Fruit fly (Drosophila melanogaster) whole organism, adult: ENCODE data around the gene Pex1.

Experiments used
- CG11617 ChIP-seq: fragments of 200-800 bp; sonication (Bioruptor generic); optimal IDR thresholded peaks from 2 replicates; lab custom pipeline; 2017; ENCODE audit warnings: mild to moderate bottlenecking, missing biosample characterization, missing genetic modification reagents, missing genetic modification characterization
- CG12768 ChIP-seq: fragments of 200-800 bp; sonication (Bioruptor generic); optimal IDR thresholded peaks from 2 replicates; lab custom pipeline; 2017; ENCODE audit warnings: missing biosample characterization, missing genetic modification characterization, mild to moderate bottlenecking, moderate library complexity, missing genetic modification reagents
- CG14711 ChIP-seq: fragments of 200-800 bp; sonication (Bioruptor generic); optimal IDR thresholded peaks from 2 replicates; lab custom pipeline; 2018; ENCODE audit warnings: missing biosample characterization, mild to moderate bottlenecking, missing genetic modification characterization, moderate library complexity
- CG1620 ChIP-seq: fragments of 200-800 bp; sonication (Bioruptor generic); optimal IDR thresholded peaks from 2 replicates; lab custom pipeline; 2016; ENCODE audit warnings: missing biosample characterization, missing genetic modification characterization
- CG33017 ChIP-seq: fragments of 200-800 bp; sonication (Bioruptor generic); optimal IDR thresholded peaks from 2 replicates; lab custom pipeline; 2018; ENCODE audit warnings: missing biosample characterization, mild to moderate bottlenecking, missing genetic modification characterization, moderate library complexity
- CG5204 ChIP-seq: fragments of 200-800 bp; sonication (Bioruptor generic); optimal IDR thresholded peaks from 2 replicates; lab custom pipeline; 2016; ENCODE audit warnings: missing biosample characterization, missing genetic modification characterization
- CG7045 ChIP-seq: fragments of 200-800 bp; sonication (Bioruptor generic); optimal IDR thresholded peaks from 2 replicates; lab custom pipeline; 2017; ENCODE audit warnings: missing biosample characterization, mild to moderate bottlenecking, missing genetic modification characterization
- CG7101 ChIP-seq: fragments of 200-800 bp; sonication (Bioruptor generic); optimal IDR thresholded peaks from 2 replicates; lab custom pipeline; 2018; ENCODE audit warnings: missing biosample characterization, mild to moderate bottlenecking, missing genetic modification characterization, moderate library complexity
- Clk ChIP-seq: fragments of 200-800 bp; sonication (Bioruptor generic); optimal IDR thresholded peaks from 2 replicates; lab custom pipeline; 2017; ENCODE audit warnings: missing biosample characterization, missing genetic modification characterization
- Crg-1 ChIP-seq: fragments of 200-800 bp; sonication (Bioruptor generic); optimal IDR thresholded peaks from 2 replicates; lab custom pipeline; 2016; ENCODE audit warnings: missing biosample characterization, missing genetic modification characterization
- Hr96 ChIP-seq: fragments of 200-800 bp; sonication (Bioruptor generic); optimal IDR thresholded peaks from 2 replicates; lab custom pipeline; 2016; ENCODE audit warnings: missing biosample characterization, missing genetic modification characterization
- Mnt ChIP-seq: fragments of 200-800 bp; sonication (Bioruptor generic); optimal IDR thresholded peaks from 2 replicates; lab custom pipeline; 2016; ENCODE audit warnings: missing biosample characterization, mild to moderate bottlenecking, missing genetic modification characterization
- bab1 ChIP-seq: fragments of 200-800 bp; sonication (Bioruptor generic); optimal IDR thresholded peaks from 3 replicates; lab custom pipeline; 2019; ENCODE audit warnings: missing biosample characterization, mild to moderate bottlenecking, missing genetic modification characterization, moderate library complexity
- cic ChIP-seq: fragments of 200-800 bp; sonication (Bioruptor generic); optimal IDR thresholded peaks from 2 replicates; lab custom pipeline; 2017; ENCODE audit warnings: missing biosample characterization, mild to moderate bottlenecking, missing genetic modification characterization, moderate library complexity
- cnc ChIP-seq, 2 experiments: fragments of >200 bp; optimal IDR thresholded peaks; 2 replicates each; lab custom pipeline; 2017
- kay ChIP-seq: fragments of 200-800 bp; sonication (Bioruptor generic); peaks from one replicate; lab custom pipeline; 2016; ENCODE audit warnings: missing biosample characterization, missing genetic modification characterization, borderline replicate concordance
- ovo ChIP-seq: fragments of 200-800 bp; sonication (Bioruptor generic); optimal IDR thresholded peaks from 2 replicates; lab custom pipeline; 2016; ENCODE audit warnings: missing biosample characterization, missing genetic modification characterization
- pad ChIP-seq: fragments of 200-800 bp; sonication (Bioruptor generic); optimal IDR thresholded peaks from 3 replicates; lab custom pipeline; 2017; ENCODE audit warnings: missing biosample characterization, missing genetic modification characterization, mild to moderate bottlenecking, moderate library complexity, missing genetic modification reagents
- tj ChIP-seq: fragments of 200-800 bp; sonication (Bioruptor generic); optimal IDR thresholded peaks from 3 replicates; lab custom pipeline; 2017; ENCODE audit warnings: missing biosample characterization, mild to moderate bottlenecking, missing genetic modification characterization, moderate library complexity
- toe ChIP-seq: fragments of 200-800 bp; sonication (Bioruptor generic); optimal IDR thresholded peaks from 2 replicates; lab custom pipeline; 2016; ENCODE audit warnings: missing biosample characterization, missing genetic modification characterization

Gene Pex1

dm6 chr3L:14050944-14051548 is 20.6 kb upstream of the Pex1 start, which contains the start of gene CG6833:
CG6833 (plus strand) TSS chr3L:14051206.
- TF ChIP-seq toe (GFP tag; lab: Kevin White, UChicago) (peak; percentile 68), CG33017 (tag; lab: Kevin White, UChicago) (no peak), CG5204 (GFP tag; lab: Kevin White, UChicago) (peak; percentile 55), tj (GFP tag; lab: Kevin White, UChicago) (no peak), Crg-1 (GFP tag; lab: Kevin White, UChicago) (no peak), CG12768 (peak; percentile 30), Clk (GFP tag; lab: Kevin White, UChicago) (peak; percentile 24), bab1 (GFP tag; lab: Kevin White, UChicago) (peak; percentile 76), CG1620 (peak; percentile 64), cic (no peak), cnc (optimal IDR thresholded peaks at IDR 0.05; lab: Kevin White, UChicago) (no peak), CG7045 (peak; percentile 30), CG11617 (no peak), pad (GFP tag; lab: Kevin White, UChicago) (peak; percentile 45), Mnt (GFP tag; lab: Kevin White, UChicago) (peak; percentile 58), ovo (GFP tag; lab: Kevin White, UChicago) (no peak), CG14711 (peak; percentile 42), kay (GFP tag; lab: Kevin White, UChicago) (no peak), Hr96 (GFP tag; lab: Kevin White, UChicago) (peak; percentile 57), CG7101 (peak; percentile 41)

dm6 chr3L:14053073-14053643 is 18.5 kb upstream of the Pex1 start, which contains the start of the genes CG13484 and Frl:
CG13484 (minus strand) TSS chr3L:14053079.
Frl (plus strand) TSS chr3L:14053215.
- TF ChIP-seq ovo (GFP tag; lab: Kevin White, UChicago) (peak; percentile 27), Hr96 (GFP tag; lab: Kevin White, UChicago) (no peak), cnc (optimal IDR thresholded peaks at IDR 0.05; lab: Kevin White, UChicago) (no peak), pad (GFP tag; lab: Kevin White, UChicago) (peak; percentile 27), CG11617 (peak; percentile 35), bab1 (GFP tag; lab: Kevin White, UChicago) (peak; percentile 83), CG5204 (GFP tag; lab: Kevin White, UChicago) (no peak), Crg-1 (GFP tag; lab: Kevin White, UChicago) (peak; percentile 15), CG33017 (tag; lab: Kevin White, UChicago) (peak; percentile 3), CG1620 (peak; percentile 42), Clk (GFP tag; lab: Kevin White, UChicago) (no peak), tj (GFP tag; lab: Kevin White, UChicago) (peak; percentile 71), CG12768 (peak; percentile 44), toe (GFP tag; lab: Kevin White, UChicago) (no peak), kay (GFP tag; lab: Kevin White, UChicago) (no peak), Mnt (GFP tag; lab: Kevin White, UChicago) (peak; percentile 64), cic (peak; percentile 53), CG7101 (peak; percentile 43), CG14711 (peak; percentile 35), CG7045 (no peak)

dm6 chr3L:14053806-14054205 is 17.9 kb upstream of the Pex1 start:
- TF ChIP-seq Mnt (GFP tag; lab: Kevin White, UChicago): no peak
- no peak for TF ChIP-seq CG12768
- TF ChIP-seq CG33017 (tag; lab: Kevin White, UChicago): no peak
- no peak for TF ChIP-seq tj (GFP tag; lab: Kevin White, UChicago)
- no peak for TF ChIP-seq CG11617
- TF ChIP-seq CG14711: no peak
- TF ChIP-seq toe (GFP tag; lab: Kevin White, UChicago): no peak
- TF ChIP-seq Clk (GFP tag; lab: Kevin White, UChicago): no peak
- TF ChIP-seq CG7045: no peak
- TF ChIP-seq bab1 (GFP tag; lab: Kevin White, UChicago): no peak
- TF ChIP-seq CG5204 (GFP tag; lab: Kevin White, UChicago): no peak
- no peak for TF ChIP-seq CG7101

dm6 chr3L:14055260-14055696 is 16.4 kb upstream of the Pex1 start:
- TF ChIP-seq CG12768 (no peak), kay (GFP tag; lab: Kevin White, UChicago) (no peak)

dm6 chr3L:14055815-14056516 is 15.7 kb upstream of the Pex1 start:
- TF ChIP-seq cnc (optimal IDR thresholded peaks at IDR 0.05; lab: Kevin White, UChicago) (no peak), kay (GFP tag; lab: Kevin White, UChicago) (no peak), ovo (GFP tag; lab: Kevin White, UChicago) (no peak), toe (GFP tag; lab: Kevin White, UChicago) (peak; percentile 10), pad (GFP tag; lab: Kevin White, UChicago) (no peak), CG5204 (GFP tag; lab: Kevin White, UChicago) (no peak), tj (GFP tag; lab: Kevin White, UChicago) (peak; percentile 16)

dm6 chr3L:14056816-14057215 is 14.9 kb upstream of the Pex1 start:
- TF ChIP-seq bab1 (GFP tag; lab: Kevin White, UChicago) (no peak), pad (GFP tag; lab: Kevin White, UChicago) (no peak), CG7045 (no peak), cnc (optimal IDR thresholded peaks at IDR 0.05; lab: Kevin White, UChicago) (no peak), CG7101 (no peak), Mnt (GFP tag; lab: Kevin White, UChicago) (no peak), Hr96 (GFP tag; lab: Kevin White, UChicago) (no peak), kay (GFP tag; lab: Kevin White, UChicago) (no peak), toe (GFP tag; lab: Kevin White, UChicago) (no peak)
